Worm (Caenorhabditis elegans): Measurements from ENCODE around the gene T14B4.9.

DNA sequence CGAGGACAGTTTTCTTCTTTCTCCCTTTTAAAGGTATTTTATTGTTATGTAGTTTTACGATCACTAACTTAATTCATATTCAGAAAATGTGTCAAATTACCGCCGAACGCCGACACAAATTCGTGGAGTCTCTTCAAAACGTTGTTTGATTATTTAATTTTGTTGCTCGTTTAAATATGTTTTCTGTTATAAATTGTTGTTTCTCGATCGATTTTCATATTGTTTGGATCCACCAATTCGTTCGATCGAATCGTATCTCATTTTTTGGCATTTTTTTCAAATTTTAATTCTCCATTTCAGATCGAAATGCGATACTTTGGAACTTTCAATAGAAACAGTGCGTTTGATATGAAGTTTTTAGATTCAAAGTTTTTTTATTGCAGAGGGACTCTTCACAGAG, 9.0 kb upstream of the T14B4.9 start, which contains the start of gene F41G3.6:
- TF ChIP-seq pqm-1 (tag; optimal IDR thresholded peaks at IDR 0.05) (no peak), ceh-82 (tag; optimal IDR thresholded peaks at IDR 0.05) (no peak), tbx-2 (tag; optimal IDR thresholded peaks at IDR 0.05) (no peak), egl-27 (tag; optimal IDR thresholded peaks at IDR 0.05) (no peak), hlh-4 (tag; optimal IDR thresholded peaks at IDR 0.05) (no peak)

Measured in whole organism, L1 larva.